Worm (Caenorhabditis elegans): ENCODE measurements around the gene ets-6.

ce11 chrV:7543728-7544127, 36.6 kb downstream of the ets-6 start:
- TF ChIP-seq hmg-4 (GFP tag; optimal IDR thresholded peaks at IDR 0.05) (no peak), ama-1 (optimal IDR thresholded peaks at IDR 0.05) (no peak), flt-1 (GFP tag; IDR thresholded peaks at IDR 0.05) (no peak), sea-1 (GFP tag; conservative IDR thresholded peaks at IDR 0.05) (no peak)
